Fruit fly (Drosophila melanogaster): ENCODE data around the gene CG6592.

CG6592 gene

dm6 chr3L:6094697-6095096 lies 35.2 kb downstream of the CG6592 start, which contains the start of the genes CG10467 and loj (continued):
- TF ChIP-seq zen (tag; optimal IDR thresholded peaks at IDR 0.05) (peak; percentile 98), al (GFP tag; IDR thresholded peaks at IDR 0.05) (peak; percentile 98), scrt (GFP tag; optimal IDR thresholded peaks at IDR 0.05) (peak; percentile 98), CG11085 (GFP tag; IDR thresholded peaks at IDR 0.05) (peak; percentile 97), ken (GFP tag; IDR thresholded peaks at IDR 0.05) (peak; percentile 97), CG8924 (tag; optimal IDR thresholded peaks at IDR 0.05) (peak; percentile 96), CG18011 (GFP tag; optimal IDR thresholded peaks at IDR 0.05) (peak; percentile 86), gro (GFP tag; optimal IDR thresholded peaks at IDR 0.05) (peak; percentile 71), chn (GFP tag; optimal IDR thresholded peaks at IDR 0.05) (peak; percentile 91), Sry-δ (GFP tag; optimal IDR thresholded peaks at IDR 0.05) (peak; percentile 91), NC2α (GFP tag; optimal IDR thresholded peaks at IDR 0.05) (no peak), gfzf (GFP tag; optimal IDR thresholded peaks at IDR 0.05) (no peak), PHDP (tag; optimal IDR thresholded peaks at IDR 0.05) (peak; percentile 97), CG2129 (GFP tag; IDR thresholded peaks at IDR 0.05; ENCODE audit: partially characterized antibody) (peak; percentile 63), Camta (GFP tag; optimal IDR thresholded peaks at IDR 0.05) (peak; percentile 81), Sry-β (GFP tag; optimal IDR thresholded peaks at IDR 0.05) (peak; percentile 37), nmo (GFP tag; optimal IDR thresholded peaks at IDR 0.05) (peak; percentile 98), Mad (GFP tag; optimal IDR thresholded peaks at IDR 0.05) (peak; percentile 91), HLH4C (GFP tag; IDR thresholded peaks at IDR 0.05; ENCODE audit: partially characterized antibody) (peak; percentile 59), CG6689 (GFP tag; IDR thresholded peaks at IDR 0.05) (peak; percentile 96), chm (GFP tag; IDR thresholded peaks at IDR 0.05) (peak; percentile 93), dysf (GFP tag; IDR thresholded peaks at IDR 0.05) (peak; percentile 98), CG1602 (GFP tag; optimal IDR thresholded peaks at IDR 0.05) (peak; percentile 98), Doc2 (GFP tag; IDR thresholded peaks at IDR 0.05) (peak; percentile 88), stwl (tag; optimal IDR thresholded peaks at IDR 0.05) (peak; percentile 89), Gug (GFP tag; IDR thresholded peaks at IDR 0.05) (peak; percentile 98), CG17361 (GFP tag; IDR thresholded peaks at IDR 0.05) (peak; percentile 93), dati (GFP tag; IDR thresholded peaks at IDR 0.05) (peak; percentile 80), CG5245 (GFP tag; optimal IDR thresholded peaks at IDR 0.05) (peak; percentile 93), CG3407 (GFP tag; optimal IDR thresholded peaks at IDR 0.05) (peak; percentile 84), Hey (tag; optimal IDR thresholded peaks at IDR 0.05) (peak; percentile 61), CG11247 (GFP tag; IDR thresholded peaks at IDR 0.05) (peak; percentile 97), dmrt11E (tag; optimal IDR thresholded peaks at IDR 0.05) (peak; percentile 98), Nf-YB (GFP tag; optimal IDR thresholded peaks at IDR 0.05) (peak; percentile 82), CG7928 (GFP tag; optimal IDR thresholded peaks at IDR 0.05) (peak; percentile 75), CG43689 (GFP tag; IDR thresholded peaks at IDR 0.05) (peak; percentile 87), tna (GFP tag; IDR thresholded peaks at IDR 0.05; ENCODE audit: partially characterized antibody) (no peak), CG3838 (GFP tag; optimal IDR thresholded peaks at IDR 0.05) (peak; percentile 86), CG7786 (GFP tag; optimal IDR thresholded peaks at IDR 0.05) (peak; percentile 83), CG4730 (GFP tag; IDR thresholded peaks at IDR 0.05) (peak; percentile 96), tup (GFP tag; optimal IDR thresholded peaks at IDR 0.05) (peak; percentile 88), fd102C (GFP tag; optimal IDR thresholded peaks at IDR 0.05) (peak; percentile 70), jing (GFP tag; optimal IDR thresholded peaks at IDR 0.05) (peak; percentile 87), CG6813 (GFP tag; optimal IDR thresholded peaks at IDR 0.05) (peak; percentile 80), Usf (GFP tag; optimal IDR thresholded peaks at IDR 0.05) (peak; percentile 93), CG13123 (GFP tag; optimal IDR thresholded peaks at IDR 0.05) (peak; percentile 92), ac (GFP tag; optimal IDR thresholded peaks at IDR 0.05) (peak; percentile 72), CG17829 (tag; optimal IDR thresholded peaks at IDR 0.05) (peak; percentile 96), CG12219 (GFP tag; optimal IDR thresholded peaks at IDR 0.05) (peak; percentile 73), CG18262 (tag; optimal IDR thresholded peaks at IDR 0.05) (peak; percentile 92), eyg (GFP tag; optimal IDR thresholded peaks at IDR 0.05) (no peak)

All from whole organism, embryonic.